Worm (Caenorhabditis elegans): ENCODE results near the gene lipl-5.

Gene lipl-5

DNA sequence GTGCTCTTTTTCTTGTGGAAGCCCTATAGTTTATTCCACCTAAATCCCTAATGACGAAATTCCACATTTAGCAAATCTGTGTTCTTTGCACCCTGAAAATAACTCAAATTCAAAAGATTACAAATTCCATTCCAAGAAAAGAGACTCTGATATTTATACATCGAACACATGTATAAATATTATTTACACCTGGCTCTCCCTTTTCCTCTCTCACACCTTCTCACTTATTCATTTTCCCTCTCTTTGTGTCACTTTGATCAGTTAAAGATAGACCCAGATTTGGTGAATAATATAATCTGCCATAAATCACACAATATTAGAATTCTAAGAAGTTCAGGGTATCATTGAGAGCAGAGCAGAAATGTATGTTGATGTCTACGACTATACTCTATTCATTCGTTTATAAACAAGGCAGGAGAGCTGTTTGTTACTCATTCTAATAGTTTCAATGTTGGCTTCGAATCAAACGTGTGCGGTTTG, 6.7 kb downstream of the lipl-5 start, which contains the start of gene nhr-254 (continued):
- TF ChIP-seq pax-3 (tag; optimal IDR thresholded peaks at IDR 0.05) = peak; percentile 38
- TF ChIP-seq nhr-12 (tag; optimal IDR thresholded peaks at IDR 0.05) = no peak
- TF ChIP-seq lin-39 (tag; optimal IDR thresholded peaks at IDR 0.05) = no peak
- no peak for TF ChIP-seq hpl-2 (GFP tag; optimal IDR thresholded peaks at IDR 0.05)
- peak; percentile 47 for TF ChIP-seq dsc-1 (tag; optimal IDR thresholded peaks at IDR 0.05)

- TF ChIP-seq fkh-4 (tag; optimal IDR thresholded peaks at IDR 0.05; ENCODE audit: borderline replicate concordance) (no peak), ceh-8 (GFP tag; optimal IDR thresholded peaks at IDR 0.05) (no peak), lin-13 (GFP tag; optimal IDR thresholded peaks at IDR 0.05) (no peak), tbx-2 (tag; optimal IDR thresholded peaks at IDR 0.05) (no peak), nhr-47 (tag; optimal IDR thresholded peaks at IDR 0.05) (peak; percentile 70), zag-1 (tag; optimal IDR thresholded peaks at IDR 0.05) (no peak), C04F5.9 (tag; optimal IDR thresholded peaks at IDR 0.05) (no peak), elt-3 (tag; optimal IDR thresholded peaks at IDR 0.05) (no peak), fkh-8 (tag; optimal IDR thresholded peaks at IDR 0.05) (peak; percentile 82), nhr-237 (tag; optimal IDR thresholded peaks at IDR 0.05) (no peak), hpl-2 (GFP tag; optimal IDR thresholded peaks at IDR 0.05) (no peak), unc-62 (GFP tag; optimal IDR thresholded peaks at IDR 0.05) (no peak), dsc-1 (tag; optimal IDR thresholded peaks at IDR 0.05) (peak; percentile 36), unc-86 (tag; optimal IDR thresholded peaks at IDR 0.05) (no peak), mef-2 (tag; optimal IDR thresholded peaks at IDR 0.05) (no peak), skn-1 (tag; optimal IDR thresholded peaks at IDR 0.05) (no peak), nhr-19 (GFP tag; conservative IDR thresholded peaks at IDR 0.05) (no peak), nhr-76 (tag; optimal IDR thresholded peaks at IDR 0.05) (no peak), nhr-20 (tag; optimal IDR thresholded peaks at IDR 0.05) (peak; percentile 33)
Observed at ce11 chrV:396309-396708, 10.8 kb downstream of the lipl-5 start, which contains the start of gene nhr-253. nhr-253 (plus strand) TSS chrV:396593.

DNA sequence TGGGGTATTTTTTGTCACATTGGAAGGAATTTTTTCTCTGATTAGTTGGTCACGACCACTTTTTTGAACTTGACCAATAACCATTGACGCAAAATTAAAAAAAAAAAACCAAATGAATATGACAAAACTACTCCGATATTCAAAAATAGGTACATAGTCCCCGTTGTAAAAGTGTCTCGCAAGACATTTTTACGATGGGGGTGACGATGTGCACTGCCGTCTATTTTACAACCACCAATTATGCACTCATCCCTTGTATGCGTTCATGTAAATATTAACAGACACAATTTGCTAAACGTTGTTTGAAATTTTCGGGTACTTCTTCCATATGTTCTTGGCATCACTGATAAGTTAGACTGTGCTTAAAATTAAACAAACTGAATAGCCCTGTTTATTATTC, 14.2 kb downstream of the lipl-5 start, which contains the start of gene scl-27:
Gene scl-27, plus strand, starts transcription at position 301 of the 400 bp plus-strand sequence.
- TF ChIP-seq dsc-1 (tag; optimal IDR thresholded peaks at IDR 0.05) = no peak
- TF ChIP-seq nhr-77 (tag; optimal IDR thresholded peaks at IDR 0.05) = no peak

- TF ChIP-seq fos-1 (tag; optimal IDR thresholded peaks at IDR 0.05) (no peak), tbx-2 (tag; optimal IDR thresholded peaks at IDR 0.05) (no peak), jun-1 (tag; optimal IDR thresholded peaks at IDR 0.05) (no peak), grh-1 (GFP tag; IDR thresholded peaks at IDR 0.05) (no peak), fkh-4 (tag; optimal IDR thresholded peaks at IDR 0.05; ENCODE audit: borderline replicate concordance) (no peak), snu-23 (GFP tag; optimal IDR thresholded peaks at IDR 0.05) (no peak), mef-2 (tag; optimal IDR thresholded peaks at IDR 0.05) (no peak), sox-4 (tag; optimal IDR thresholded peaks at IDR 0.05) (no peak), rnt-1 (tag; optimal IDR thresholded peaks at IDR 0.05) (no peak), lin-14 (GFP tag; optimal IDR thresholded peaks at IDR 0.05) (no peak), mdl-1 (tag; optimal IDR thresholded peaks at IDR 0.05) (no peak), hlh-17 (GFP tag; optimal IDR thresholded peaks at IDR 0.05; ENCODE audit: borderline replicate concordance) (no peak), C04F5.9 (tag; optimal IDR thresholded peaks at IDR 0.05) (no peak), blmp-1 (tag; optimal IDR thresholded peaks at IDR 0.05) (no peak), pqm-1 (tag; optimal IDR thresholded peaks at IDR 0.05) (no peak), unc-130 (tag; optimal IDR thresholded peaks at IDR 0.05) (no peak), sup-37 (GFP tag; optimal IDR thresholded peaks at IDR 0.05) (no peak), pag-3 (tag; optimal IDR thresholded peaks at IDR 0.05; ENCODE audit: borderline replicate concordance, insufficient read depth) (no peak), nhr-19 (GFP tag; conservative IDR thresholded peaks at IDR 0.05) (no peak)
Observed at ce11 chrV:403028-403427, 17.5 kb downstream of the lipl-5 start, which contains the start of gene srh-62. srh-62 (minus strand) TSS chrV:403128.

Measured in whole organism, L1 larva.